Fruit fly (Drosophila melanogaster): Measurements from ENCODE around the gene ldd.

DNA sequence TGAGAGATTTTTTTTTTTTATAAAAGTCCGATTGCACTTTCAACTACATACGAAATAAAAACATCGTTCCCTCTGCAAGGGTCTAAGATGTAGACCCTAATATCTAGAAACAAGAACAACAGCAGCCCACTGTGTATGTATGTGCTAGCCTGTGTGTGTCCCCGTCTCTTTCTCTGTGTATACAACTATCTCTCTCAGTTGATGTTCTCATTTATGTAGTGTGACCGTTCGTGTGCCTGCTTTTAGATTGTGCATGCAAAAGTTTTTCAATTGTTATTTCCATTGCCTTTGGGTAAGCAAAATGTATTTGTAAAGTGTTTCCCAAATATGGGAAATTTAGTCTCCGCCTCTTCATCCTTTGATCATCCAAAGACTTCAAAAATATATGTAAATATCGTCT is 43.1 kb upstream of the ldd start:
- TF ChIP-seq vri (GFP tag; optimal IDR thresholded peaks at IDR 0.05) (no peak), Gug (GFP tag; IDR thresholded peaks at IDR 0.05) (no peak), Sox15 (GFP tag; optimal IDR thresholded peaks at IDR 0.05) (no peak), CG8319 (GFP tag; optimal IDR thresholded peaks at IDR 0.05) (no peak), lz (GFP tag; optimal IDR thresholded peaks at IDR 0.05) (no peak), CG34406 (GFP tag; optimal IDR thresholded peaks at IDR 0.05) (no peak), Eip78C (GFP tag) (no peak), cyc (GFP tag; optimal IDR thresholded peaks at IDR 0.05) (no peak), CG31627 (GFP tag; optimal IDR thresholded peaks at IDR 0.05) (no peak), Hr39 (GFP tag; optimal IDR thresholded peaks at IDR 0.05) (no peak), dac (GFP tag; optimal IDR thresholded peaks at IDR 0.05) (no peak)

All from whole organism, prepupa.